Fruit fly (Drosophila melanogaster) whole organism, embryonic: ENCODE data around the gene CG16985.

Source experiments
- Asciz ChIP-seq: fragments of 200-800 bp; sonication (Bioruptor generic); optimal IDR thresholded peaks from 2 replicates; lab custom pipeline; 2017; ENCODE audit warnings: missing biosample characterization, mild to moderate bottlenecking, missing genetic modification characterization, missing genetic modification reagents
- CG12071 ChIP-seq: fragments of 200-800 bp; sonication (Bioruptor generic); optimal IDR thresholded peaks from 3 replicates; lab custom pipeline; 2018; ENCODE audit warnings: missing biosample characterization, mild to moderate bottlenecking, missing genetic modification characterization
- CG12391 ChIP-seq: fragments of 200-800 bp; sonication (Bioruptor generic); optimal IDR thresholded peaks from 3 replicates; lab custom pipeline; 2018; ENCODE audit warnings: missing biosample characterization, mild to moderate bottlenecking, missing genetic modification characterization, moderate library complexity
- CG12659 ChIP-seq: fragments of 200-800 bp; sonication (Bioruptor generic); optimal IDR thresholded peaks from 3 replicates; lab custom pipeline; 2017; ENCODE audit warnings: mild to moderate bottlenecking, missing biosample characterization, missing genetic modification reagents, missing genetic modification characterization
- CG12744 ChIP-seq: fragments of 200-800 bp; sonication (Bioruptor generic); optimal IDR thresholded peaks from 2 replicates; lab custom pipeline; 2016; ENCODE audit warnings: missing biosample characterization, missing genetic modification characterization
- CG15601 ChIP-seq: fragments of 200-800 bp; sonication (Bioruptor generic); optimal IDR thresholded peaks from 3 replicates; lab custom pipeline; 2019; ENCODE audit warnings: missing biosample characterization, mild to moderate bottlenecking, missing genetic modification characterization, moderate library complexity
- CG17385 ChIP-seq: fragments of 200-800 bp; sonication (Bioruptor generic); optimal IDR thresholded peaks from 3 replicates; lab custom pipeline; 2018; ENCODE audit warnings: missing biosample characterization, mild to moderate bottlenecking, missing genetic modification characterization
- CG2120 ChIP-seq: fragments of 200-800 bp; sonication (Bioruptor generic); optimal IDR thresholded peaks from 3 replicates; lab custom pipeline; 2016; ENCODE audit warnings: missing biosample characterization, missing genetic modification characterization
- CG2678 ChIP-seq: fragments of 200-800 bp; sonication (Bioruptor generic); optimal IDR thresholded peaks from 3 replicates; lab custom pipeline; 2019; ENCODE audit warnings: missing biosample characterization, mild to moderate bottlenecking, missing genetic modification characterization, moderate library complexity
- CG30431 ChIP-seq: fragments of 200-800 bp; sonication (Bioruptor generic); optimal IDR thresholded peaks from 2 replicates; lab custom pipeline; 2017; ENCODE audit warnings: missing biosample characterization, missing genetic modification characterization
- CG31441 ChIP-seq: fragments of 200-800 bp; sonication (Bioruptor generic); IDR thresholded peaks from 2 replicates; pipeline ENCODE4 v1.3.6; 2022; ENCODE audit warnings: missing biosample characterization, missing genetic modification characterization
- CG3281 ChIP-seq: fragments of 200-800 bp; sonication (Bioruptor generic); optimal IDR thresholded peaks from 3 replicates; lab custom pipeline; 2017; ENCODE audit warnings: missing biosample characterization, mild to moderate bottlenecking, missing genetic modification characterization
- CG3838 ChIP-seq: fragments of 200-800 bp; sonication (Bioruptor generic); optimal IDR thresholded peaks from 3 replicates; lab custom pipeline; 2016; ENCODE audit warnings: missing biosample characterization, missing genetic modification characterization
- CG4424 ChIP-seq: fragments of 200-800 bp; sonication (Bioruptor generic); optimal IDR thresholded peaks from 3 replicates; lab custom pipeline; 2016; ENCODE audit warnings: missing biosample characterization, missing genetic modification characterization
- CG4707 ChIP-seq: fragments of 200-800 bp; sonication (Bioruptor generic); optimal IDR thresholded peaks from 2 replicates; lab custom pipeline; 2018; ENCODE audit warnings: missing biosample characterization, mild to moderate bottlenecking, missing genetic modification characterization, moderate library complexity
- CG6813 ChIP-seq: fragments of 200-800 bp; sonication (Bioruptor generic); optimal IDR thresholded peaks from 2 replicates; lab custom pipeline; 2017; ENCODE audit warnings: missing biosample characterization, missing genetic modification characterization, mild to moderate bottlenecking, moderate library complexity, missing genetic modification reagents
- CG8089 ChIP-seq: fragments of 200-800 bp; sonication (Bioruptor generic); optimal IDR thresholded peaks from 3 replicates; lab custom pipeline; 2016; ENCODE audit warnings: missing biosample characterization, missing genetic modification characterization
- CG9609 ChIP-seq: fragments of 200-800 bp; sonication (Bioruptor generic); optimal IDR thresholded peaks from 3 replicates; lab custom pipeline; 2016; ENCODE audit warnings: missing biosample characterization, missing genetic modification characterization
- CrebB ChIP-seq: fragments of 200-800 bp; sonication (Bioruptor generic); optimal IDR thresholded peaks from 3 replicates; lab custom pipeline; 2018; ENCODE audit warnings: missing biosample characterization, mild to moderate bottlenecking, missing genetic modification characterization
- Doc2 ChIP-seq: fragments of 200-800 bp; sonication (Bioruptor generic); IDR thresholded peaks from 2 replicates; pipeline ENCODE4 v1.3.6; 2022; ENCODE audit warnings: missing biosample characterization, missing genetic modification characterization
- Drgx ChIP-seq: fragments of 200-800 bp; sonication (Bioruptor generic); IDR thresholded peaks from 2 replicates; pipeline ENCODE4 v1.3.6; 2022; ENCODE audit warnings: missing biosample characterization, missing genetic modification characterization
- E2f2 ChIP-seq: fragments of 200-800 bp; sonication (Bioruptor generic); IDR thresholded peaks from 2 replicates; pipeline ENCODE4 v1.3.6; 2022; ENCODE audit warnings: missing biosample characterization, missing genetic modification characterization
- Gug ChIP-seq: fragments of 200-800 bp; sonication (Bioruptor generic); IDR thresholded peaks from 4 replicates; pipeline ENCODE4 v1.3.6; 2022; ENCODE audit warnings: missing biosample characterization, missing genetic modification characterization
- Hey ChIP-seq: fragments of 200-800 bp; sonication (Bioruptor generic); optimal IDR thresholded peaks from 3 replicates; lab custom pipeline; 2018; ENCODE audit warnings: missing biosample characterization, mild to moderate bottlenecking, missing genetic modification characterization
- Hmr ChIP-seq: fragments of 200-800 bp; sonication (Bioruptor generic); optimal IDR thresholded peaks from 3 replicates; lab custom pipeline; 2017; ENCODE audit warnings: mild to moderate bottlenecking, missing biosample characterization, missing genetic modification reagents, missing genetic modification characterization
- Hr51 ChIP-seq, 2 experiments: fragments of 200-800 bp; sonication (Bioruptor generic); optimal IDR thresholded peaks; 2 replicates in 1 of 2; 3 replicates in 1 of 2; lab custom pipeline; 2016 to 2018; ENCODE audit warnings: missing biosample characterization in 2 of 2, missing genetic modification characterization in 2 of 2, mild to moderate bottlenecking in 1 of 2, moderate library complexity in 1 of 2
- Jarid2 ChIP-seq: fragments of 200-800 bp; sonication (Bioruptor generic); optimal IDR thresholded peaks from 3 replicates; lab custom pipeline; 2017; ENCODE audit warnings: mild to moderate bottlenecking, missing biosample characterization, missing genetic modification reagents, missing genetic modification characterization
- Meics ChIP-seq: fragments of 200-800 bp; sonication (Bioruptor generic); optimal IDR thresholded peaks from 2 replicates; lab custom pipeline; 2017; ENCODE audit warnings: missing biosample characterization, mild to moderate bottlenecking, missing genetic modification characterization
- Mes4 ChIP-seq: fragments of 200-800 bp; sonication (Bioruptor generic); optimal IDR thresholded peaks from 2 replicates; lab custom pipeline; 2016; ENCODE audit warnings: missing biosample characterization, missing genetic modification characterization
- Nf-YC ChIP-seq: fragments of 200-800 bp; optimal IDR thresholded peaks from 3 replicates; lab custom pipeline; 2019; ENCODE audit warnings: missing biosample characterization, mild to moderate bottlenecking, missing genetic modification characterization, moderate library complexity
- Optix ChIP-seq: fragments of 200-800 bp; sonication (Bioruptor generic); IDR thresholded peaks from 3 replicates; pipeline ENCODE4 v1.3.6; 2022; ENCODE audit warnings: missing biosample characterization, missing genetic modification characterization
- Sox100B ChIP-seq: fragments of 200-800 bp; sonication (Bioruptor generic); optimal IDR thresholded peaks from 3 replicates; lab custom pipeline; 2018; ENCODE audit warnings: missing biosample characterization, mild to moderate bottlenecking, missing genetic modification characterization
- Ssrp ChIP-seq: fragments of 200-800 bp; sonication (Bioruptor generic); optimal IDR thresholded peaks from 2 replicates; lab custom pipeline; 2018; ENCODE audit warnings: missing biosample characterization, mild to moderate bottlenecking, missing genetic modification characterization, moderate library complexity
- ap ChIP-seq: fragments of 200-800 bp; sonication (Bioruptor generic); IDR thresholded peaks from 2 replicates; pipeline ENCODE4 v1.3.6; 2022; ENCODE audit warnings: missing biosample characterization, missing genetic modification characterization
- ase ChIP-seq: fragments of 200-800 bp; sonication (Bioruptor generic); IDR thresholded peaks from 3 replicates; pipeline ENCODE4 v1.3.6; 2022; ENCODE audit warnings: missing biosample characterization, missing genetic modification characterization
- chinmo ChIP-seq: fragments of 200-800 bp; sonication (Bioruptor generic); IDR thresholded peaks from 4 replicates; pipeline ENCODE4 v1.3.6; 2022; ENCODE audit warnings: missing biosample characterization, missing genetic modification characterization; ENCODE audit not compliant: partially characterized antibody
- crc ChIP-seq: fragments of 200-800 bp; sonication (Bioruptor generic); optimal IDR thresholded peaks from 2 replicates; lab custom pipeline; 2016; ENCODE audit warnings: missing biosample characterization, missing genetic modification characterization
- gce ChIP-seq: fragments of 200-800 bp; sonication (Bioruptor generic); IDR thresholded peaks from 3 replicates; pipeline ENCODE4 v1.3.6; 2022; ENCODE audit warnings: missing biosample characterization, missing genetic modification characterization
- gcm ChIP-seq: fragments of 200-800 bp; sonication (Bioruptor generic); optimal IDR thresholded peaks from 2 replicates; lab custom pipeline; 2019; ENCODE audit warnings: missing biosample characterization, mild to moderate bottlenecking, missing genetic modification characterization, moderate library complexity
- gro ChIP-seq: fragments of 200-800 bp; sonication (Bioruptor generic); optimal IDR thresholded peaks from 2 replicates; lab custom pipeline; 2016; ENCODE audit warnings: missing biosample characterization, missing genetic modification characterization
- hkb ChIP-seq, 2 experiments: fragments of 200-800 bp in 1 of 2; fragments of >200 bp in 1 of 2; sonication (Bioruptor generic) in 1 of 2; IDR thresholded peaks in 1 of 2; optimal IDR thresholded peaks in 1 of 2; 2 replicates each; pipeline versions ENCODE4 v1.3.6 to Lab custom; 2017 to 2022; ENCODE audit warnings: missing biosample characterization in 1 of 2, missing genetic modification characterization in 1 of 2
- nmo ChIP-seq: fragments of 200-800 bp; sonication (Bioruptor generic); optimal IDR thresholded peaks from 2 replicates; lab custom pipeline; 2018; ENCODE audit warnings: missing biosample characterization, mild to moderate bottlenecking, missing genetic modification characterization, moderate library complexity
- nom ChIP-seq: fragments of 200-800 bp; sonication (Bioruptor generic); optimal IDR thresholded peaks from 2 replicates; lab custom pipeline; 2017; ENCODE audit warnings: missing biosample characterization, missing genetic modification characterization, mild to moderate bottlenecking, moderate library complexity, missing genetic modification reagents
- p53 ChIP-seq: fragments of 200-800 bp; sonication (Bioruptor generic); optimal IDR thresholded peaks from 2 replicates; lab custom pipeline; 2016; ENCODE audit warnings: missing biosample characterization, missing genetic modification characterization
- sd ChIP-seq: fragments of 200-800 bp; sonication (Bioruptor generic); optimal IDR thresholded peaks from 3 replicates; lab custom pipeline; 2018; ENCODE audit warnings: missing biosample characterization, mild to moderate bottlenecking, missing genetic modification characterization, moderate library complexity
- slp2 ChIP-seq: fragments of 200-800 bp; sonication (Bioruptor generic); optimal IDR thresholded peaks from 2 replicates; lab custom pipeline; 2016; ENCODE audit warnings: missing biosample characterization, missing genetic modification characterization
- tio ChIP-seq: fragments of 200-800 bp; sonication (Bioruptor generic); optimal IDR thresholded peaks from 2 replicates; lab custom pipeline; 2017; ENCODE audit warnings: missing biosample characterization, missing genetic modification characterization, inconsistent platforms
- unpg ChIP-seq: fragments of 200-800 bp; sonication (Bioruptor generic); optimal IDR thresholded peaks from 3 replicates; lab custom pipeline; 2018; ENCODE audit warnings: missing biosample characterization, mild to moderate bottlenecking, missing genetic modification characterization, moderate library complexity
- wek ChIP-seq: fragments of 200-800 bp; sonication (Bioruptor generic); optimal IDR thresholded peaks from 3 replicates; lab custom pipeline; 2018; ENCODE audit warnings: missing biosample characterization, mild to moderate bottlenecking, missing genetic modification characterization, moderate library complexity

Gene CG16985

DNA sequence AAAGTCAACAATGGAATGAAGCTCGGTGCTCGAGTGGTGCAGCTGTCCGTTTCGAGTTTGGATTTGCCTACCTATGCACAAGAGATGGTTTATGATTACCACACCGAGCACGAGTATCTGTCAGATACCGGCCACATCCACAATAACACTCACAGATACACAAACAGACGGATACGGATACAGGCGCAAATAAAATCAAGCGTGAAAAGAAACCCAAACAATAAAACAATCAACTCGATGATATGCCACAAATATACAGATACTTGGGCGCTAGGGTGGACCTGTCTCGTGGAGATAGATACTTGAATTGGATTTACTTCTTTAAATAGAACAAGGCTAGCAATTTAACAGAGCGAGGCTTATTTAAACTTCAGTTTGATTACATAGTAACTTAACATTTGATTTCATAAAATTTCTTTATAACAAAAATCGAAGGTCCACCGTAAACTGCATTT is 28.8 kb upstream of the CG16985 start (continued):
- TF ChIP-seq Optix (GFP tag; lab: Robert Waterston, UW): peak; percentile 12; the same call in 1 of the 3 replicates
- peak; percentile 4 for TF ChIP-seq tio
- TF ChIP-seq Ssrp (tag; lab: Kevin White, UChicago): peak; percentile 47
- peak; percentile 32; the same call in 1 of the 3 replicates for TF ChIP-seq ase (GFP tag; lab: Robert Waterston, UW)
- peak; percentile 29 for TF ChIP-seq Hmr (GFP tag; lab: Kevin White, UChicago)
- TF ChIP-seq CG4707 (GFP tag; lab: Kevin White, UChicago): peak; percentile 10
- TF ChIP-seq CG2120 (GFP tag; lab: Kevin White, UChicago): peak; percentile 16
- TF ChIP-seq CrebB: peak; percentile 6
- TF ChIP-seq unpg (GFP tag; lab: Kevin White, UChicago): peak; percentile 73
- TF ChIP-seq CG31441 (GFP tag; lab: Robert Waterston, UW): peak; percentile 70; the same call in 1 of the 2 replicates
- peak; percentile 6 for TF ChIP-seq nmo (GFP tag; lab: Kevin White, UChicago)
- peak; percentile 41; the same call in 1 of the 2 replicates for TF ChIP-seq ap (GFP tag; lab: Robert Waterston, UW)
- peak; percentile 42 for TF ChIP-seq gro
- peak; percentile 55 for TF ChIP-seq gcm (GFP tag; lab: Kevin White, UChicago)
- no peak for TF ChIP-seq Hey (tag; lab: Kevin White, UChicago)
- peak; percentile 20 for TF ChIP-seq CG12659
- TF ChIP-seq Doc2 (GFP tag; lab: Robert Waterston, UW): no peak
- peak; percentile 29 for TF ChIP-seq CG6813 (GFP tag; lab: Kevin White, UChicago)
- TF ChIP-seq sd (tag; lab: Kevin White, UChicago): peak; percentile 22
- TF ChIP-seq slp2 (GFP tag; lab: Kevin White, UChicago): peak; percentile 26
- TF ChIP-seq CG3281 (GFP tag; lab: Kevin White, UChicago): peak; percentile 12
- 0 out of 3 replicates have a peak, but pooled peaks have one; percentile 38 for TF ChIP-seq gce
- TF ChIP-seq Nf-YC (tag; lab: Kevin White, UChicago): no peak
- peak; percentile 50 for TF ChIP-seq CG4424 (GFP tag; lab: Kevin White, UChicago)
- TF ChIP-seq CG3838: no peak
- peak; percentile 55 for TF ChIP-seq Asciz
- peak; percentile 38; the same call in 1 of the 2 replicates for TF ChIP-seq E2f2 (GFP tag; lab: Robert Waterston, UW)
- TF ChIP-seq hkb (optimal IDR thresholded peaks at IDR 0.05; lab: Kevin White, UChicago): no peak
- TF ChIP-seq hkb (GFP tag; IDR thresholded peaks at IDR 0.05; lab: Robert Waterston, UW): peak; percentile 78
- TF ChIP-seq CG30431: no peak
- peak; percentile 59 for TF ChIP-seq CG12071 (GFP tag; lab: Kevin White, UChicago)
- peak; percentile 6 for TF ChIP-seq CG8089 (GFP tag; lab: Kevin White, UChicago)
- no peak for TF ChIP-seq wek (GFP tag; lab: Kevin White, UChicago)
- peak; percentile 65; the same call in 1 of the 4 replicates for TF ChIP-seq chinmo (GFP tag; lab: Robert Waterston, UW)
- no peak for TF ChIP-seq Jarid2
- TF ChIP-seq CG12391: peak; percentile 60
- peak; percentile 32 for TF ChIP-seq CG17385 (GFP tag; lab: Kevin White, UChicago)
- TF ChIP-seq nom (GFP tag; lab: Kevin White, UChicago): peak; percentile 73
- peak; percentile 20 for TF ChIP-seq crc (GFP tag; lab: Kevin White, UChicago)
- no peak for TF ChIP-seq Mes4 (GFP tag; lab: Kevin White, UChicago)
- TF ChIP-seq Drgx (GFP tag; lab: Robert Waterston, UW): peak; percentile 82
- TF ChIP-seq Sox100B: peak; percentile 46
- no peak for TF ChIP-seq Gug (GFP tag; lab: Robert Waterston, UW)
- no peak for TF ChIP-seq p53
- peak; percentile 44 for TF ChIP-seq CG12744 (GFP tag; lab: Kevin White, UChicago)
- TF ChIP-seq Hr51 (GFP tag; optimal IDR thresholded peaks at IDR 0.05; lab: Kevin White, UChicago): peak in 1 of 2 experiments; percentile 82
- TF ChIP-seq CG9609 (GFP tag; lab: Kevin White, UChicago): peak; percentile 9
- TF ChIP-seq CG15601 (tag; lab: Kevin White, UChicago): peak; percentile 30
- no peak for TF ChIP-seq CG2678
- peak; percentile 32 for TF ChIP-seq Meics (GFP tag; lab: Kevin White, UChicago)
